Worm (Caenorhabditis elegans) whole organism, midembryonic: Measurements from ENCODE around the gene fipr-2.

Source experiments
- T22C8.4 ChIP-seq: fragments of 200-800 bp; sonication (Bioruptor generic); IDR thresholded peaks from 2 replicates; pipeline ENCODE4 v1.3.6; 2022; ENCODE audit warnings: missing genetic modification characterization, missing compliant biosample characterization
- cog-1 ChIP-seq: sonication (generic microtip); optimal IDR thresholded peaks from 2 replicates; lab custom pipeline; 2016; ENCODE audit warnings: missing genetic modification characterization, missing compliant biosample characterization
- flt-1 ChIP-seq: fragments of 200-800 bp; sonication (Bioruptor generic); IDR thresholded peaks from 2 replicates; pipeline ENCODE4 v1.3.6; 2022; ENCODE audit warnings: missing genetic modification characterization, missing compliant biosample characterization
- med-1 ChIP-seq: sonication (generic microtip); optimal IDR thresholded peaks from 2 replicates; lab custom pipeline; 2017; ENCODE audit warnings: missing genetic modification characterization, mild to moderate bottlenecking, missing compliant biosample characterization, antibody characterized with exemption, missing genetic modification reagents; ENCODE audit not compliant: insufficient read depth
- ref-1 ChIP-seq: fragments of 200-800 bp; sonication (Bioruptor generic); conservative IDR thresholded peaks from 2 replicates; pipeline ENCODE4 v1.3.6; 2022; ENCODE audit warnings: missing genetic modification reagents, missing genetic modification characterization, missing compliant biosample characterization
- ztf-29 ChIP-seq: fragments of 200-800 bp; sonication (Bioruptor generic); IDR thresholded peaks from 2 replicates; pipeline ENCODE4 v1.3.6; 2022; ENCODE audit warnings: missing genetic modification reagents, missing genetic modification characterization, missing compliant biosample characterization

- TF ChIP-seq cog-1 (tag; lab: Kevin White, UChicago): no peak
- no peak for TF ChIP-seq T22C8.4
- no peak for TF ChIP-seq ref-1 (GFP tag; lab: Robert Waterston, UW)
- no peak for TF ChIP-seq flt-1 (GFP tag; lab: Robert Waterston, UW)
- no peak for TF ChIP-seq med-1 (GFP tag; lab: Kevin White, UChicago)
- TF ChIP-seq ztf-29 (GFP tag; lab: Robert Waterston, UW): no peak
These were observed 43.8 kb downstream of the fipr-2 start for ce11 chrV:12408996-12409395.
